Fruit fly (Drosophila melanogaster) whole organism, wandering third instar larva: ENCODE results near the gene CG31778.

Experiments
- Abd-B ChIP-seq: fragments of >200 bp; optimal IDR thresholded peaks from 2 replicates; lab custom pipeline; 2017; ENCODE audit warnings: missing biosample characterization, missing genetic modification characterization
- CG32264 ChIP-seq: fragments of 200-800 bp; sonication (Bioruptor generic); optimal IDR thresholded peaks from 2 replicates; lab custom pipeline; 2016; ENCODE audit warnings: missing biosample characterization, missing genetic modification characterization
- CG9705 ChIP-seq: fragments of 200-800 bp; sonication (Bioruptor generic); optimal IDR thresholded peaks from 2 replicates; lab custom pipeline; 2018; ENCODE audit warnings: missing biosample characterization, mild to moderate bottlenecking, missing genetic modification characterization
- CrebA ChIP-seq: fragments of 200-800 bp; sonication (Bioruptor generic); optimal IDR thresholded peaks from 2 replicates; lab custom pipeline; 2016; ENCODE audit warnings: missing biosample characterization, mild to moderate bottlenecking, missing genetic modification characterization, borderline replicate concordance
- Dfd ChIP-seq: fragments of >200 bp; optimal IDR thresholded peaks from 2 replicates; lab custom pipeline; 2017; ENCODE audit warnings: missing biosample characterization, missing genetic modification characterization
- Dif ChIP-seq: fragments of 200-275, 200-300 bp; sonication (Bioruptor generic); optimal IDR thresholded peaks from 2 replicates; lab custom pipeline; 2018; ENCODE audit warnings: missing biosample characterization, missing genetic modification characterization; ENCODE audit not compliant: partially characterized antibody
- GATAd ChIP-seq: sonication (Bioruptor generic); optimal IDR thresholded peaks from 2 replicates; lab custom pipeline; 2016; ENCODE audit warnings: missing biosample characterization, missing genetic modification characterization
- HLH106 ChIP-seq: fragments of 200-800 bp; optimal IDR thresholded peaks from 3 replicates; lab custom pipeline; 2019; ENCODE audit warnings: missing biosample characterization, mild to moderate bottlenecking, missing genetic modification characterization, moderate library complexity
- Hnf4 ChIP-seq: fragments of 200-800 bp; sonication (Bioruptor generic); optimal IDR thresholded peaks from 2 replicates; lab custom pipeline; 2016; ENCODE audit warnings: missing biosample characterization, mild to moderate bottlenecking, missing genetic modification characterization
- Hr83 ChIP-seq: fragments of 200-300 bp; sonication (Bioruptor generic); optimal IDR thresholded peaks from 2 replicates; lab custom pipeline; 2016; ENCODE audit warnings: missing biosample characterization, mild to moderate bottlenecking, missing genetic modification characterization, moderate library complexity; ENCODE audit not compliant: poor library complexity, severe bottlenecking
- Jra ChIP-seq: sonication (Bioruptor generic); optimal IDR thresholded peaks from 2 replicates; lab custom pipeline; 2016; ENCODE audit warnings: missing biosample characterization, missing genetic modification characterization
- Mio ChIP-seq: sonication (Bioruptor generic); optimal IDR thresholded peaks from 2 replicates; lab custom pipeline; 2016; ENCODE audit warnings: missing biosample characterization, missing genetic modification characterization
- Myc ChIP-seq: fragments of >200 bp; optimal IDR thresholded peaks from 2 replicates; lab custom pipeline; 2017
- N ChIP-seq: fragments of >200 bp; optimal IDR thresholded peaks from 2 replicates; lab custom pipeline; 2018; ENCODE audit warnings: missing biosample characterization, missing external identifiers, missing genetic modification characterization
- OdsH ChIP-seq: fragments of 200-800 bp; sonication (Bioruptor generic); optimal IDR thresholded peaks from 2 replicates; lab custom pipeline; 2016; ENCODE audit warnings: missing biosample characterization, mild to moderate bottlenecking, missing genetic modification characterization
- Sp1 ChIP-seq: fragments of 200-800 bp; sonication (Bioruptor generic); optimal IDR thresholded peaks from 3 replicates; lab custom pipeline; 2019; ENCODE audit warnings: missing biosample characterization, mild to moderate bottlenecking, missing genetic modification characterization, moderate library complexity
- br ChIP-seq: fragments of 200-800 bp; sonication (Bioruptor generic); optimal IDR thresholded peaks from 2 replicates; lab custom pipeline; 2016; ENCODE audit warnings: missing biosample characterization, missing genetic modification characterization
- brk ChIP-seq: fragments of 200-800 bp; sonication (Bioruptor generic); optimal IDR thresholded peaks from 2 replicates; lab custom pipeline; 2016; ENCODE audit warnings: missing biosample characterization, mild to moderate bottlenecking, missing genetic modification characterization
- dl ChIP-seq, 2 experiments: fragments of 175-275, 200-275 bp in 1 of 2; fragments of 200-275 bp in 1 of 2; sonication (Bioruptor generic); optimal IDR thresholded peaks; lab custom pipeline; 2018; ENCODE audit warnings: mild to moderate bottlenecking in 2 of 2, missing biosample characterization in 2 of 2, missing genetic modification characterization in 2 of 2, moderate library complexity in 2 of 2; ENCODE audit not compliant: partially characterized antibody in 2 of 2, insufficient read depth in 1 of 2
- dsf ChIP-seq: sonication (Bioruptor generic); optimal IDR thresholded peaks from 2 replicates; lab custom pipeline; 2016; ENCODE audit warnings: missing biosample characterization, missing genetic modification characterization, borderline replicate concordance
- ey ChIP-seq: fragments of 200-800 bp; sonication (Bioruptor generic); optimal IDR thresholded peaks from 2 replicates; lab custom pipeline; 2016; ENCODE audit warnings: missing biosample characterization, missing genetic modification characterization
- foxo ChIP-seq, 2 experiments: fragments of 200-800 bp; sonication (Bioruptor generic); optimal IDR thresholded peaks; 2 replicates in 1 of 2; 3 replicates in 1 of 2; lab custom pipeline; 2016 to 2017; ENCODE audit warnings: missing biosample characterization in 2 of 2, missing genetic modification characterization in 2 of 2
- h ChIP-seq: fragments of 200-800 bp; sonication (Bioruptor generic); optimal IDR thresholded peaks from 3 replicates; lab custom pipeline; 2016; ENCODE audit warnings: missing biosample characterization, mild to moderate bottlenecking, missing genetic modification characterization
- jim ChIP-seq: fragments of 175-275, 200-325 bp; sonication (Bioruptor generic); optimal IDR thresholded peaks from 2 replicates; lab custom pipeline; 2016; ENCODE audit warnings: missing biosample characterization, mild to moderate bottlenecking, missing genetic modification characterization
- lola ChIP-seq: fragments of >200 bp; optimal IDR thresholded peaks from 2 replicates; lab custom pipeline; 2017; ENCODE audit warnings: missing biosample characterization, missing genetic modification characterization
- pan ChIP-seq: fragments of >200 bp; optimal IDR thresholded peaks from 2 replicates; lab custom pipeline; 2017
- psq ChIP-seq: fragments of 200-800 bp; sonication (Bioruptor generic); optimal IDR thresholded peaks from 3 replicates; lab custom pipeline; 2017; ENCODE audit warnings: missing biosample characterization, mild to moderate bottlenecking, missing genetic modification characterization, moderate library complexity
- rgr ChIP-seq: fragments of 200-800 bp; sonication (Bioruptor generic); optimal IDR thresholded peaks from 3 replicates; lab custom pipeline; 2016; ENCODE audit warnings: missing biosample characterization, mild to moderate bottlenecking, missing genetic modification characterization
- sv ChIP-seq: fragments of 200-800 bp; sonication (Bioruptor generic); optimal IDR thresholded peaks from 3 replicates; lab custom pipeline; 2016; ENCODE audit warnings: missing biosample characterization, missing genetic modification characterization
- usp ChIP-seq: fragments of >200 bp; optimal IDR thresholded peaks from 2 replicates; lab custom pipeline; 2017; ENCODE audit warnings: missing biosample characterization, missing genetic modification characterization
- woc ChIP-seq: sonication (Bioruptor generic); optimal IDR thresholded peaks from 2 replicates; lab custom pipeline; 2016; ENCODE audit warnings: missing biosample characterization, mild to moderate bottlenecking, missing genetic modification characterization

CG31778 gene

dm6 chr2L:3682489-3682888 lies 22.8 kb downstream of the CG31778 start:
- TF ChIP-seq sv (GFP tag; lab: Kevin White, UChicago) (no peak), psq (GFP tag; lab: Kevin White, UChicago) (no peak), Hr83 (GFP tag; lab: Kevin White, UChicago) (no peak), ey (GFP tag; lab: Kevin White, UChicago) (no peak), CG32264 (GFP tag; lab: Kevin White, UChicago) (no peak), HLH106 (tag; lab: Kevin White, UChicago) (no peak), jim (GFP tag; lab: Kevin White, UChicago) (no peak), woc (GFP tag; lab: Kevin White, UChicago) (no peak), brk (GFP tag; lab: Kevin White, UChicago) (no peak), Jra (GFP tag; lab: Kevin White, UChicago) (no peak), usp (GFP tag; lab: Kevin White, UChicago) (no peak), dl (GFP tag; optimal IDR thresholded peaks at IDR 0.05; lab: Kevin White, UChicago; ENCODE audit: insufficient read depth in 1 of 2, partially characterized antibody in 2 of 2) (no peak), lola (GFP tag; lab: Kevin White, UChicago) (no peak), CG9705 (GFP tag; lab: Kevin White, UChicago) (no peak), Dfd (GFP tag; lab: Kevin White, UChicago) (no peak), dsf (GFP tag; lab: Kevin White, UChicago) (no peak), Hnf4 (GFP tag; lab: Kevin White, UChicago) (no peak), N (no peak), br (GFP tag; lab: Kevin White, UChicago) (no peak)

DNA sequence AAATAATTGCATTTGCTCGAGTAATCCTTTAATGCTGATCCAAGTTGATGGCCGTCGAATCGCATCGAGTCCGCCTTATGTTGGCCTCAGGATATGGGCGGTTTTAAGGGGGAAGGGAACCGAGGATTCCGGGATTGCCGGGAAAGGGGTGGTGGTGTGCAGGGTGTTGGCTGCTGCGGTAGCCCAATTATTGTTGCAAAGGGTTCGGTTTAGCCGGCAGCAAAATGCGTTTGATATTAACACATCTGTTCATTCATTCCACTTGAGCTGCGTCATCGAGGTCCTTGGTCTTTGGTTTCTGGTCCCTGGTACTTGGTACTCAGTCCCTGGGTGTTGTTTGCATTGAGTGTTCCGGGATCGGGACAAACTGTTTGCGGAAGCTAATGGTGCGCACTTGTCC lies 23.9 kb downstream of the CG31778 start:
- TF ChIP-seq Mio (no peak), woc (GFP tag; lab: Kevin White, UChicago) (no peak), Sp1 (GFP tag; lab: Kevin White, UChicago) (no peak), dsf (GFP tag; lab: Kevin White, UChicago) (no peak), HLH106 (tag; lab: Kevin White, UChicago) (no peak), CG32264 (GFP tag; lab: Kevin White, UChicago) (no peak), Dfd (GFP tag; lab: Kevin White, UChicago) (no peak)

DNA sequence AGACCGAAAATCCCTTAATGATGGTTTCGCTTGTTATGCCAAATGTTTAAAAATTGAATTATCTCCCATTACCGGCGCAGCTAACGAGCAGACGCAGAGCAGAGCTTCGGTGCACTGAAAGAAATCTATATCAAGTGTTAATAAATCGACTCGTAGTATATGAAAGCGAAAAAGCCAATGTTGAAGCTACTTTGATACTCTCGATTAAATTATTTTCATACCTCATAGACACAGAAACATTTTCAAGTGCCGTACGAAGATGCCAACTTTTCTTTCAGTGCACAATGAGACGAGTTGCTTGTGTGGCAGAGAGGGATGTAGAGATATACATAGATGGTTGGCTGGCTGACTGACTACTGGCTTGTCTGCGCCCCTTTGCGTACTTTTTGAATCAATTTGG lies 29.5 kb downstream of the CG31778 start:
- no peak for TF ChIP-seq usp (GFP tag; lab: Kevin White, UChicago)
- no peak for TF ChIP-seq Hr83 (GFP tag; lab: Kevin White, UChicago)
- no peak for TF ChIP-seq Hnf4 (GFP tag; lab: Kevin White, UChicago)
- no peak for TF ChIP-seq Jra (GFP tag; lab: Kevin White, UChicago)
- TF ChIP-seq Abd-B (GFP tag; lab: Kevin White, UChicago), result no peak
- TF ChIP-seq foxo (GFP tag; optimal IDR thresholded peaks at IDR 0.05; lab: Kevin White, UChicago), result no peak
- no peak for TF ChIP-seq N
- no peak for TF ChIP-seq rgr (GFP tag; lab: Kevin White, UChicago)
- no peak for TF ChIP-seq ey (GFP tag; lab: Kevin White, UChicago)
- no peak for TF ChIP-seq Myc (lab: Kevin White, UChicago)
- TF ChIP-seq dl (GFP tag; optimal IDR thresholded peaks at IDR 0.05; lab: Kevin White, UChicago; ENCODE audit: insufficient read depth in 1 of 2, partially characterized antibody in 2 of 2), result no peak
- TF ChIP-seq CG32264 (GFP tag; lab: Kevin White, UChicago), result no peak
- no peak for TF ChIP-seq Mio
- TF ChIP-seq dsf (GFP tag; lab: Kevin White, UChicago), result no peak
- no peak for TF ChIP-seq CrebA (GFP tag; lab: Kevin White, UChicago)
- no peak for TF ChIP-seq pan (lab: Kevin White, UChicago)

- TF ChIP-seq Dif (GFP tag; lab: Kevin White, UChicago), result no peak
- TF ChIP-seq usp (GFP tag; lab: Kevin White, UChicago), result no peak
- TF ChIP-seq h (GFP tag; lab: Kevin White, UChicago), result no peak
- TF ChIP-seq HLH106 (tag; lab: Kevin White, UChicago), result no peak
- no peak for TF ChIP-seq Jra (GFP tag; lab: Kevin White, UChicago)
- TF ChIP-seq CrebA (GFP tag; lab: Kevin White, UChicago), result no peak
- no peak for TF ChIP-seq OdsH (GFP tag; lab: Kevin White, UChicago)
- no peak for TF ChIP-seq dl (GFP tag; optimal IDR thresholded peaks at IDR 0.05; lab: Kevin White, UChicago; ENCODE audit: insufficient read depth in 1 of 2, partially characterized antibody in 2 of 2)
- TF ChIP-seq GATAd (GFP tag; lab: Kevin White, UChicago), result no peak
Measured at dm6 chr2L:3670481-3670880, 34.8 kb downstream of the CG31778 start, which contains the start of gene Sfp24Bc. TSS of gene Sfp24Bc (minus strand) at chr2L:3670581.
